Worm (Caenorhabditis elegans) whole organism, L4 larva: ENCODE measurements around the gene Y51H4A.25.

Experiments
- F49E8.2 ChIP-seq: sonication (generic microtip); optimal IDR thresholded peaks from 2 replicates; lab custom pipeline; 2016; ENCODE audit warnings: missing compliant biosample characterization, mild to moderate bottlenecking, missing genetic modification characterization, borderline replicate concordance
- R02D3.7 ChIP-seq: fragments of 150-350 bp; sonication (generic microtip); optimal IDR thresholded peaks from 3 replicates; lab custom pipeline; 2014; ENCODE audit warnings: missing biosample characterization, missing genetic modification characterization
- ZK546.5 ChIP-seq, 2 experiments: sonication (generic microtip); optimal IDR thresholded peaks; 2 replicates each; lab custom pipeline; 2017; ENCODE audit warnings: missing biosample characterization in 2 of 2, missing genetic modification characterization in 2 of 2
- daf-16 ChIP-seq, 3 experiments: sonication (generic microtip); optimal IDR thresholded peaks; 2 replicates each; lab custom pipeline; 2016 to 2017; ENCODE audit warnings: missing genetic modification characterization in 3 of 3, missing genetic modification reagents in 3 of 3, mild to moderate bottlenecking in 2 of 3, missing compliant biosample characterization in 2 of 3, missing biosample characterization in 1 of 3, moderate library complexity in 1 of 3
- gei-8 ChIP-seq: fragments of 200-800 bp; sonication (Bioruptor generic); optimal IDR thresholded peaks from 2 replicates; lab custom pipeline; 2018; ENCODE audit warnings: mild to moderate bottlenecking, missing genetic modification characterization, missing compliant biosample characterization
- lin-15B ChIP-seq: fragments of 150-350 bp; sonication (generic microtip); optimal IDR thresholded peaks from 3 replicates; lab custom pipeline; 2014; ENCODE audit warnings: missing biosample characterization, missing genetic modification characterization
- mep-1 ChIP-seq: fragments of 150-350 bp; sonication (generic microtip); optimal IDR thresholded peaks from 3 replicates; lab custom pipeline; 2014; ENCODE audit warnings: missing biosample characterization, missing genetic modification characterization
- nhr-77 ChIP-seq: fragments of 150-350 bp; optimal IDR thresholded peaks from 2 replicates; lab custom pipeline; 2014; ENCODE audit warnings: missing biosample characterization, missing genetic modification characterization
- pqm-1 ChIP-seq: sonication (generic microtip); optimal IDR thresholded peaks from 2 replicates; lab custom pipeline; 2017; ENCODE audit warnings: missing biosample characterization, missing genetic modification characterization
- tag-97 ChIP-seq: fragments of 200-800 bp; sonication (Bioruptor generic); IDR thresholded peaks from 2 replicates; pipeline ENCODE4 v1.3.6; 2022; ENCODE audit warnings: missing genetic modification characterization, missing compliant biosample characterization
- unc-62 ChIP-seq, 3 experiments: fragments of 150-350 bp in 1 of 3; sonication (generic microtip); optimal IDR thresholded peaks in 2 of 3; peaks in 1 of 3; 1 replicate in 1 of 3; 2 replicates in 2 of 3; lab custom pipeline; 2014 to 2017; ENCODE audit warnings: missing biosample characterization in 3 of 3, missing genetic modification characterization in 3 of 3, missing genetic modification reagents in 3 of 3, missing genotype in 1 of 3
- zag-1 ChIP-seq: fragments of 150-350 bp; optimal IDR thresholded peaks from 2 replicates; lab custom pipeline; 2014; ENCODE audit warnings: missing biosample characterization, missing genetic modification characterization

DNA sequence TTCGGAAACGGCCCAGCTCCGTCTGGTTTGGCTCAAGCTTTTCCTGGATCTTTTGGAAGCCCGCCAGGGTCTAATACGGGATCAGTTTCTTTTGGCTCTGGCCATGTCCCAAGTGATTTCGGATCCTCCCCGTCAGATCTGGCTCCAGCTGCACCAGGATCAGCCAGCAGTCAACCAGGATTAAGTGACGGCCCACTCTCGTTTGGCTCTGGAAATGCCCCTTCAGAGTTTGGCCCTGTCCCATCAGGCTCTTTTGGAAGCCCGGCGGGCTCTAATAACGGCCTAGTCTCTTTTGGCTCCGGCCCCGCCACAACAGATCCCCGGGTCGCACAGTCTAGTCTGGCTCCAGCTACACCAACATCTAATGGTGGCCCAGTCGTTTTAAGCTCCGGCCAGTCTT lies 41.6 kb downstream of the Y51H4A.25 start:
- no peak for TF ChIP-seq ZK546.5 (tag; optimal IDR thresholded peaks at IDR 0.05; lab: Kevin White, UChicago)
- no peak for TF ChIP-seq lin-15B
- TF ChIP-seq daf-16 (GFP tag; optimal IDR thresholded peaks at IDR 0.05; lab: Kevin White, UChicago), result no peak
- no peak for TF ChIP-seq daf-16 (tag; optimal IDR thresholded peaks at IDR 0.05; lab: Kevin White, UChicago)
- no peak for TF ChIP-seq F49E8.2 (tag; lab: Kevin White, UChicago)
- TF ChIP-seq mep-1 (tag; lab: Kevin White, UChicago), result no peak
- no peak for TF ChIP-seq nhr-77 (tag; lab: Kevin White, UChicago)
- no peak for TF ChIP-seq zag-1
- no peak for TF ChIP-seq gei-8 (GFP tag; lab: Kevin White, UChicago)
- TF ChIP-seq R02D3.7 (tag; lab: Kevin White, UChicago), result no peak
- no peak for TF ChIP-seq tag-97
- TF ChIP-seq unc-62 (GFP tag; optimal IDR thresholded peaks at IDR 0.05 in 1 of 2; lab: Kevin White, UChicago), result no peak
- TF ChIP-seq unc-62 (tag; optimal IDR thresholded peaks at IDR 0.05; lab: Kevin White, UChicago), result no peak
- TF ChIP-seq pqm-1 (tag; lab: Kevin White, UChicago), result no peak
